Worm (Caenorhabditis elegans) whole organism, L4/young adult: ENCODE data around the gene H04D03.6.

ENCODE experiments used
- W03F9.2 ChIP-seq: fragments of 150-350 bp; optimal IDR thresholded peaks from 2 replicates; lab custom pipeline; 2014; ENCODE audit warnings: missing biosample characterization, missing genetic modification characterization
- dao-5 ChIP-seq: sonication (generic microtip); optimal IDR thresholded peaks from 2 replicates; lab custom pipeline; 2016; ENCODE audit warnings: missing genotype, missing genetic modification characterization, moderate library complexity, missing compliant biosample characterization
- him-1 ChIP-seq: sonication (generic microtip); optimal IDR thresholded peaks from 2 replicates; lab custom pipeline; 2016; ENCODE audit warnings: missing genotype, missing genetic modification reagents, missing genetic modification characterization, missing compliant biosample characterization

The H04D03.6 gene

ce11 chrIII:10389608-10390007 lies 49.1 kb downstream of the H04D03.6 start:
- TF ChIP-seq dao-5 (no peak), him-1 (no peak), W03F9.2 (tag; lab: Kevin White, UChicago) (no peak)
